Worm (Caenorhabditis elegans): ENCODE measurements around the gene srpa-72.

DNA sequence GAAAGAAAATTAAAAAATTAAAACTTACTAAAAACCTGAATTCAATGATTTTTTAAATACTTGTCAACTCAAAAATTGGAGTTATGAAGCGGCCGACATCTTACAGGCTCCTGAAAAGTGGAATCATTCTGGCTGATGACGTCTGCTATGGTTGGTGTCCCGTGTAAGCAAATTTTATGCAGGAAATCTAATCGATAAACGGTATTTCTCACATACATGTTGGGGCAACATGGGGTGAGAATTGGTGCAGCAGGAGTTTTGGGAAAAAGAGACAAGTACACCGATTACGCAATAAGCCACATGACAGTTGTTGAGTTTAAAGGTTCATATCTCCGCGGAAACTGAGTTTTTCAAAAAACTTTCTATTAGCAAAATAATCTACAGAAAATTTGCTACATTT lies 28.2 kb downstream of the srpa-72 start, which contains the start of gene K12H6.2:
- TF ChIP-seq egl-27 (tag; optimal IDR thresholded peaks at IDR 0.05) (no peak), madf-9 (GFP tag; conservative IDR thresholded peaks at IDR 0.05) (no peak), ama-1 (optimal IDR thresholded peaks at IDR 0.05) (no peak), ztf-11 (tag; optimal IDR thresholded peaks at IDR 0.05) (no peak)
